Worm (Caenorhabditis elegans): Measurements from ENCODE around the gene taap-1.

The taap-1 gene

DNA sequence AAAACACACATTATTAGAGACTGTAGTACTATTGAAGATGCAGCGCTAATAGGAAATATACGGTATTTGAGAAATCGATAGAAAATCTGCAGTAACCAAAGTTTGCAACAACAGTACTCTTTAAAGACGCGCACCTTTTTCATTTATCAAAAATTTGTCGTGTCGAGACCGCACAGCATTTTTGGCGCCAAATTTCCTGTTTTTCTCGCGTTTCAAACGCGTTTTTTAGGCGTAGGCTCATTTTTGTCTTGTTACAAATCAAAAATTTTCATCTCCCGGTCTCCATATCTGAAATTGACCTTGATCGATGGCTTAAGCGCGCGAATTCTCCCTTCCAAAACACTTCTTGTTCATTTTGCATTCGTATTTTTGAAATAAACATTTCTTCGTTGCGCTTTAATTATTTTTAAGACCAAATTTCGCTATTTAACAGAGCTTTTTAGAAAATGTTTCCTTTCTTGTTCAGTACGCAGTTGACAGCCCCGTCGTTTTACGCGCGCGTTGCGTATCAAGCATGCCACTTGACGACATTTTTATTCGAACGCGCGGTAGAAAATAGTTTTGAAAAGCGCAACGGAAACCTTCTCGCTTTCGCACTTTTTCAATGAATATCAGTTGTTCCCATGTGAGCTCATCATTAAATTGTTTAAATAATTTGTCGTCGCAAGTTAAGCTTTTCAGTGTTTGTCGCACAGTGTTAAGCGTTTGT, 26.8 kb downstream of the taap-1 start:
- TF ChIP-seq elt-3 (tag; optimal IDR thresholded peaks at IDR 0.05) (no peak), nhr-76 (tag; optimal IDR thresholded peaks at IDR 0.05) (no peak), eor-1 (tag; optimal IDR thresholded peaks at IDR 0.05) (no peak), pha-4 (tag; optimal IDR thresholded peaks at IDR 0.05) (no peak), nhr-12 (tag; optimal IDR thresholded peaks at IDR 0.05) (no peak), ztf-4 (tag; optimal IDR thresholded peaks at IDR 0.05) (no peak), egl-27 (tag; optimal IDR thresholded peaks at IDR 0.05) (no peak), lsy-12 (tag; optimal IDR thresholded peaks at IDR 0.05) (no peak), nhr-237 (tag; optimal IDR thresholded peaks at IDR 0.05) (no peak), nhr-11 (tag; optimal IDR thresholded peaks at IDR 0.05) (no peak), hmg-11 (tag; optimal IDR thresholded peaks at IDR 0.05) (no peak), nhr-77 (tag; optimal IDR thresholded peaks at IDR 0.05) (no peak), unc-39 (tag; optimal IDR thresholded peaks at IDR 0.05) (no peak), nhr-67 (tag; optimal IDR thresholded peaks at IDR 0.05) (no peak), fkh-2 (tag; optimal IDR thresholded peaks at IDR 0.05) (no peak)

DNA sequence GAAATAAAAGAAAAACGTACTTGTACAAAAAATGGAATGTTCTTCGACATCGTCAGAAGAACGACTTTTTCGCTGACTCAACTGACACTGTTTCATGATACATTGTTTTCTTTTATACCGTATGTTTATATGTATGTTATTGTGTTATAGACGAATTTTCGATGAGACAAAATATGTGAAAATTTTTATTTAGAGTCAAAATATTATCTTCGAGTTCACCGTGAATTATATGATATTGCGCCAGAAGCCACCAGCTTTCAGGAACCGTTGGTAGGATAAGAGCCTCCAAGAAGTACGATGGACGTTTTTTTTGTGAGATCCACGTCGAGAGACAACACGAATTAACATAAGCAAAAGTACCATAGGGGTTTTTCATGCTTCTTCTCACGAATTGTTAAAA, 27.6 kb downstream of the taap-1 start, which contains the start of gene F22B5.6:
Gene F22B5.6, minus strand, starts transcription at position 101 of the 400 bp plus-strand sequence.
- no peak for TF ChIP-seq nhr-77 (tag; optimal IDR thresholded peaks at IDR 0.05)
- TF ChIP-seq nfya-1 (tag; optimal IDR thresholded peaks at IDR 0.05; ENCODE audit: insufficient read depth) = no peak
- TF ChIP-seq pqm-1 (tag; optimal IDR thresholded peaks at IDR 0.05) = no peak
- TF ChIP-seq elt-3 (tag; optimal IDR thresholded peaks at IDR 0.05) = no peak
- no peak for TF ChIP-seq daf-12 (tag; optimal IDR thresholded peaks at IDR 0.05)
- TF ChIP-seq ama-1 (optimal IDR thresholded peaks at IDR 0.05) = no peak

DNA sequence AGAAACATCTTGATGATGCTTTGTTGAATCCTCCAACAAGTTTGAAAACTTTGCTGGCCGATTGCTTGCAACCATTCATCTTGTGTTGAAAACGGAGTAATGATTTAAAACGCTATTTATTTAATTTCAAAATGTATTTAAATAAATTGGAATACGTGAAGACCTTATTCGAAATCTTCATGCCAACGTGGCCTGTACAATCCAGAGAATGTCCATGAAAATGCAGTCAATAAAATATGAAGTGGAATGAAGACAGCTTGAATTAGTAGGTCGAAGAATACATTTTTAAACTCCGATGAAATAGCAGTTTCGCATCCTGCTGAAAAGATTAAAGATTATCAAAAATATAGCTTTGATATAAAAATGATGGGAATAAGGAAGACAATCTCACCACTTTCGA, 29.2 kb downstream of the taap-1 start, which contains the start of gene F22B5.5:
Gene F22B5.5, minus strand, starts transcription at position 101 of the 400 bp plus-strand sequence.
- TF ChIP-seq unc-39 (tag; optimal IDR thresholded peaks at IDR 0.05) (no peak), ceh-82 (tag; optimal IDR thresholded peaks at IDR 0.05) (no peak), hmg-11 (tag; optimal IDR thresholded peaks at IDR 0.05) (no peak), pqm-1 (tag; optimal IDR thresholded peaks at IDR 0.05) (no peak), pha-4 (tag; optimal IDR thresholded peaks at IDR 0.05) (no peak), R02D3.7 (tag; optimal IDR thresholded peaks at IDR 0.05) (no peak), lin-15B (tag; optimal IDR thresholded peaks at IDR 0.05) (no peak), ztf-4 (tag; optimal IDR thresholded peaks at IDR 0.05) (no peak), tbx-2 (tag; optimal IDR thresholded peaks at IDR 0.05) (no peak), egl-5 (tag; optimal IDR thresholded peaks at IDR 0.05) (no peak), skn-1 (tag; optimal IDR thresholded peaks at IDR 0.05) (no peak), ama-1 (optimal IDR thresholded peaks at IDR 0.05) (no peak), nhr-237 (tag; optimal IDR thresholded peaks at IDR 0.05) (no peak), fkh-2 (tag; optimal IDR thresholded peaks at IDR 0.05) (no peak), ZK546.5 (tag; optimal IDR thresholded peaks at IDR 0.05) (no peak), aly-2 (tag; optimal IDR thresholded peaks at IDR 0.05) (no peak), unc-62 (GFP tag; optimal IDR thresholded peaks at IDR 0.05) (no peak), ceh-16 (tag; optimal IDR thresholded peaks at IDR 0.05) (no peak), nhr-11 (tag; optimal IDR thresholded peaks at IDR 0.05) (no peak), nhr-12 (tag; optimal IDR thresholded peaks at IDR 0.05) (no peak)

DNA sequence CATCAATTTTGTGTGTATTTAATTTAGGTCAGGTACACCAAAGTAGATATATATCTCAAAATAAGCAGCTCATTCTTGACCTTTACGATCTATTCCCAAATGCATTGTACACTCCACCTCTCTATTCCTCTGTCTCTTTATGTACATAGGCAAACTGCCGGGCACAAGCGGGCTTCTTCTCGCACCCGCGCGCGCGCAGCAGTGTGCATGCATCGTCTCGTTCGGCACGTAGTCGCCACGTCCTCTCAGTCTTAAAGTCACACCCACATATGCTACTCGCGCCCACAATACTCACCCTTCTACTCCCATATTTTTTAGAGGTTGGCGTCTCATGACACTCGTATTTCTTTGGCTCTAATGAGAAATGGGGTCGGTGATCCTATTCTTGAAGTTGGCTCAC, 32.2 kb downstream of the taap-1 start:
- TF ChIP-seq elt-3 (tag; optimal IDR thresholded peaks at IDR 0.05) (no peak), pha-4 (tag; optimal IDR thresholded peaks at IDR 0.05) (peak; percentile 73), lin-39 (tag; optimal IDR thresholded peaks at IDR 0.05) (peak; percentile 90), nfya-1 (tag; optimal IDR thresholded peaks at IDR 0.05; ENCODE audit: insufficient read depth) (no peak), elt-2 (tag; optimal IDR thresholded peaks at IDR 0.05) (no peak), ceh-82 (tag; optimal IDR thresholded peaks at IDR 0.05) (no peak), nhr-28 (tag; optimal IDR thresholded peaks at IDR 0.05) (no peak)

DNA sequence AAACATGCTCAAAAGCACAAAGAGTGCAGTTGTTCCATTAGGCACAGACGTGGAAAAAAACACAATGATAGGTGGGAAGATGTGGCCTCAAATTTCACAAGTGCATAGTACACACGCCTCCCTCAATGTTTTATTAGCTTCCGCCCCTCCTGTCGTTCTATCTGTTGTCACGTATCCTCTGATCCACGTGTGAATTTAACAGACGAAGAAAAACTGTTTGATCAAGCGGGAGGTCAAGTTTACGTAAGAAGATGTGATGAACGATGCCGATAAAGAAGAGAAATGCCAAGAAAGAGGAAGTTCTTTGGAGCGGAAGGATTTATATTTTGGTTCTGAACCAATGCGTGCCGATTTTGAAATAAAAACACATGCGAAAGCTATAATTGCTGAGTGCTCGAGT, 32.9 kb downstream of the taap-1 start:
- no peak for TF ChIP-seq nhr-67 (tag; optimal IDR thresholded peaks at IDR 0.05)
- TF ChIP-seq fkh-10 (GFP tag; optimal IDR thresholded peaks at IDR 0.05) = no peak
- TF ChIP-seq ceh-9 (tag; optimal IDR thresholded peaks at IDR 0.05) = no peak
- TF ChIP-seq pha-4 (tag; optimal IDR thresholded peaks at IDR 0.05) = peak; percentile 10
- no peak for TF ChIP-seq nfya-1 (tag; optimal IDR thresholded peaks at IDR 0.05; ENCODE audit: insufficient read depth)
